Fruit fly (Drosophila melanogaster) whole organism, embryonic: ENCODE measurements around the gene e.

Experiments used
- Awh ChIP-seq: fragments of 200-800 bp; sonication (Bioruptor generic); IDR thresholded peaks from 2 replicates; pipeline ENCODE4, ENCODE4 v1.3.6; 2022; ENCODE audit warnings: missing biosample characterization, missing genetic modification characterization
- CG1602 ChIP-seq: fragments of 200-800 bp; sonication (Bioruptor generic); optimal IDR thresholded peaks from 3 replicates; lab custom pipeline; 2016; ENCODE audit warnings: missing biosample characterization, missing genetic modification characterization
- CG18476 ChIP-seq: fragments of 200-800 bp; sonication (Bioruptor generic); optimal IDR thresholded peaks from 2 replicates; lab custom pipeline; 2016; ENCODE audit warnings: missing biosample characterization, mild to moderate bottlenecking, missing genetic modification characterization
- CG31365 ChIP-seq: fragments of 200-800 bp; sonication (Bioruptor generic); optimal IDR thresholded peaks from 2 replicates; lab custom pipeline; 2018; ENCODE audit warnings: missing biosample characterization, mild to moderate bottlenecking, missing genetic modification characterization
- CG6689 ChIP-seq: fragments of 200-800 bp; sonication (Bioruptor generic); IDR thresholded peaks from 2 replicates; pipeline ENCODE4 v1.3.6; 2022; ENCODE audit warnings: missing biosample characterization, missing genetic modification characterization
- CG6791 ChIP-seq: fragments of 200-800 bp; sonication (Bioruptor generic); IDR thresholded peaks from 3 replicates; pipeline ENCODE4 v1.3.6; 2022; ENCODE audit warnings: missing biosample characterization, missing genetic modification characterization; ENCODE audit not compliant: partially characterized antibody
- CG8924 ChIP-seq: fragments of 200-800 bp; optimal IDR thresholded peaks from 3 replicates; lab custom pipeline; 2019; ENCODE audit warnings: missing biosample characterization, mild to moderate bottlenecking, missing genetic modification characterization, moderate library complexity
- Doc2 ChIP-seq: fragments of 200-800 bp; sonication (Bioruptor generic); IDR thresholded peaks from 2 replicates; pipeline ENCODE4 v1.3.6; 2022; ENCODE audit warnings: missing biosample characterization, missing genetic modification characterization
- Doc3 ChIP-seq: fragments of 200-800 bp; sonication (Bioruptor generic); IDR thresholded peaks from 3 replicates; pipeline ENCODE4 v1.3.6; 2022; ENCODE audit warnings: missing biosample characterization, missing genetic modification characterization; ENCODE audit not compliant: partially characterized antibody
- Eip74EF ChIP-seq, 2 experiments: fragments of 200-800 bp in 1 of 2; fragments of >200 bp in 1 of 2; sonication (Bioruptor generic) in 1 of 2; optimal IDR thresholded peaks; 2 replicates each; lab custom pipeline; 2017 to 2019; ENCODE audit warnings: missing biosample characterization in 2 of 2, missing genetic modification characterization in 2 of 2, mild to moderate bottlenecking in 1 of 2, moderate library complexity in 1 of 2
- H15 ChIP-seq: fragments of 200-800 bp; sonication (Bioruptor generic); IDR thresholded peaks from 3 replicates; pipeline ENCODE4 v1.3.6; 2022; ENCODE audit warnings: missing biosample characterization, missing genetic modification characterization
- Hey ChIP-seq: fragments of 200-800 bp; sonication (Bioruptor generic); optimal IDR thresholded peaks from 3 replicates; lab custom pipeline; 2018; ENCODE audit warnings: missing biosample characterization, mild to moderate bottlenecking, missing genetic modification characterization
- Hmr ChIP-seq: fragments of 200-800 bp; sonication (Bioruptor generic); optimal IDR thresholded peaks from 3 replicates; lab custom pipeline; 2017; ENCODE audit warnings: mild to moderate bottlenecking, missing biosample characterization, missing genetic modification reagents, missing genetic modification characterization
- NC2α ChIP-seq: fragments of 200-800 bp; sonication (Bioruptor generic); optimal IDR thresholded peaks from 2 replicates; lab custom pipeline; 2016; ENCODE audit warnings: missing biosample characterization, missing genetic modification characterization
- NC2β ChIP-seq: fragments of 200-800 bp; sonication (Bioruptor generic); optimal IDR thresholded peaks from 2 replicates; lab custom pipeline; 2016; ENCODE audit warnings: missing biosample characterization, missing genetic modification characterization
- Nf-YC ChIP-seq: fragments of 200-800 bp; optimal IDR thresholded peaks from 3 replicates; lab custom pipeline; 2019; ENCODE audit warnings: missing biosample characterization, mild to moderate bottlenecking, missing genetic modification characterization, moderate library complexity
- NfI ChIP-seq: fragments of 200-800 bp; sonication (Bioruptor generic); optimal IDR thresholded peaks from 3 replicates; lab custom pipeline; 2018; ENCODE audit warnings: missing biosample characterization, mild to moderate bottlenecking, missing genetic modification characterization, moderate library complexity
- Vsx1 ChIP-seq: fragments of 200-800 bp; sonication (Bioruptor generic); optimal IDR thresholded peaks from 2 replicates; lab custom pipeline; 2017; ENCODE audit warnings: missing biosample characterization, mild to moderate bottlenecking, missing genetic modification characterization, missing genetic modification reagents
- Xrp1 ChIP-seq: fragments of 200-800 bp; sonication (Bioruptor generic); IDR thresholded peaks from 2 replicates; pipeline ENCODE4 v1.3.6; 2022; ENCODE audit warnings: missing biosample characterization, missing genetic modification characterization
- aop ChIP-seq: fragments of 200-800 bp; sonication (Bioruptor generic); IDR thresholded peaks from 2 replicates; pipeline ENCODE4 v1.3.6; 2022; ENCODE audit warnings: missing biosample characterization, missing genetic modification characterization
- cato ChIP-seq: fragments of 200-800 bp; sonication (Bioruptor generic); optimal IDR thresholded peaks from 2 replicates; lab custom pipeline; 2016; ENCODE audit warnings: missing biosample characterization, missing genetic modification characterization, borderline replicate concordance
- chinmo ChIP-seq: fragments of 200-800 bp; sonication (Bioruptor generic); IDR thresholded peaks from 4 replicates; pipeline ENCODE4 v1.3.6; 2022; ENCODE audit warnings: missing biosample characterization, missing genetic modification characterization; ENCODE audit not compliant: partially characterized antibody
- chn ChIP-seq: fragments of 200-800 bp; sonication (Bioruptor generic); optimal IDR thresholded peaks from 2 replicates; lab custom pipeline; 2016; ENCODE audit warnings: missing biosample characterization, missing genetic modification characterization
- croc ChIP-seq: fragments of 200-800 bp; sonication (Bioruptor generic); conservative IDR thresholded peaks from 3 replicates; pipeline ENCODE4 v1.3.6; 2022; ENCODE audit warnings: missing biosample characterization, missing genetic modification characterization
- disco-r ChIP-seq: fragments of 200-800 bp; sonication (Bioruptor generic); optimal IDR thresholded peaks from 2 replicates; lab custom pipeline; 2016; ENCODE audit warnings: missing biosample characterization, missing genetic modification characterization
- exex ChIP-seq: fragments of 200-800 bp; sonication (Bioruptor generic); optimal IDR thresholded peaks from 4 replicates; lab custom pipeline; 2018; ENCODE audit warnings: missing biosample characterization, mild to moderate bottlenecking, missing genetic modification characterization, moderate library complexity
- grn ChIP-seq: fragments of 200-800 bp; sonication (Bioruptor generic); optimal IDR thresholded peaks from 3 replicates; lab custom pipeline; 2017; ENCODE audit warnings: missing biosample characterization, missing genetic modification characterization
- ham ChIP-seq: fragments of 200-800 bp; sonication (Bioruptor generic); IDR thresholded peaks from 2 replicates; pipeline ENCODE4 v1.3.6; 2022; ENCODE audit warnings: missing biosample characterization, missing genetic modification characterization
- hth ChIP-seq: fragments of >200 bp; optimal IDR thresholded peaks from 2 replicates; lab custom pipeline; 2017; ENCODE audit warnings: inconsistent platforms
- kay ChIP-seq: fragments of 200-800 bp; sonication (Bioruptor generic); optimal IDR thresholded peaks from 2 replicates; lab custom pipeline; 2016; ENCODE audit warnings: missing biosample characterization, missing genetic modification characterization
- lilli ChIP-seq: fragments of 200-800 bp; sonication (Bioruptor generic); optimal IDR thresholded peaks from 3 replicates; lab custom pipeline; 2016; ENCODE audit warnings: missing biosample characterization, missing genetic modification characterization
- lola ChIP-seq, 3 experiments: fragments of >200 bp in 2 of 3; fragments of 200-800 bp in 1 of 3; sonication (Bioruptor generic) in 1 of 3; optimal IDR thresholded peaks; 2 replicates each; lab custom pipeline; 2017 to 2019; ENCODE audit warnings: missing biosample characterization in 3 of 3, missing genetic modification characterization in 3 of 3, mild to moderate bottlenecking in 1 of 3, moderate library complexity in 1 of 3
- luna ChIP-seq: fragments of 200-800 bp; sonication (Bioruptor generic); optimal IDR thresholded peaks from 2 replicates; lab custom pipeline; 2016; ENCODE audit warnings: missing biosample characterization, missing genetic modification characterization
- mirr ChIP-seq: fragments of 200-800 bp; sonication (Bioruptor generic); optimal IDR thresholded peaks from 3 replicates; lab custom pipeline; 2018; ENCODE audit warnings: missing biosample characterization, mild to moderate bottlenecking, missing genetic modification characterization
- sd ChIP-seq: fragments of 200-800 bp; sonication (Bioruptor generic); optimal IDR thresholded peaks from 3 replicates; lab custom pipeline; 2018; ENCODE audit warnings: missing biosample characterization, mild to moderate bottlenecking, missing genetic modification characterization, moderate library complexity
- sug ChIP-seq: fragments of 200-800 bp; optimal IDR thresholded peaks from 2 replicates; lab custom pipeline; 2019; ENCODE audit warnings: missing biosample characterization, mild to moderate bottlenecking, missing genetic modification characterization, moderate library complexity
- tgo ChIP-seq: fragments of 200-800 bp; sonication (Bioruptor generic); IDR thresholded peaks from 3 replicates; pipeline ENCODE4 v1.3.6; 2022; ENCODE audit warnings: missing biosample characterization, missing genetic modification characterization
- unc-4 ChIP-seq: fragments of 200-800 bp; sonication (Bioruptor generic); IDR thresholded peaks from 2 replicates; pipeline ENCODE4 v1.3.6; 2022; ENCODE audit warnings: missing biosample characterization, missing genetic modification characterization; ENCODE audit not compliant: partially characterized antibody
- unpg ChIP-seq: fragments of 200-800 bp; sonication (Bioruptor generic); optimal IDR thresholded peaks from 3 replicates; lab custom pipeline; 2018; ENCODE audit warnings: missing biosample characterization, mild to moderate bottlenecking, missing genetic modification characterization, moderate library complexity
- vnd ChIP-seq: fragments of 200-800 bp; sonication (Bioruptor generic); IDR thresholded peaks from 3 replicates; pipeline ENCODE4 v1.3.6; 2022; ENCODE audit warnings: missing biosample characterization, missing genetic modification characterization; ENCODE audit not compliant: partially characterized antibody
- zen2 ChIP-seq: fragments of 200-800 bp; sonication (Bioruptor generic); IDR thresholded peaks from 3 replicates; pipeline ENCODE4 v1.3.6; 2022; ENCODE audit warnings: missing biosample characterization, missing genetic modification characterization; ENCODE audit not compliant: partially characterized antibody
- zfh2 ChIP-seq: fragments of 200-800 bp; sonication (Bioruptor generic); optimal IDR thresholded peaks from 2 replicates; lab custom pipeline; 2016; ENCODE audit warnings: missing biosample characterization, missing genetic modification characterization

The e gene

DNA sequence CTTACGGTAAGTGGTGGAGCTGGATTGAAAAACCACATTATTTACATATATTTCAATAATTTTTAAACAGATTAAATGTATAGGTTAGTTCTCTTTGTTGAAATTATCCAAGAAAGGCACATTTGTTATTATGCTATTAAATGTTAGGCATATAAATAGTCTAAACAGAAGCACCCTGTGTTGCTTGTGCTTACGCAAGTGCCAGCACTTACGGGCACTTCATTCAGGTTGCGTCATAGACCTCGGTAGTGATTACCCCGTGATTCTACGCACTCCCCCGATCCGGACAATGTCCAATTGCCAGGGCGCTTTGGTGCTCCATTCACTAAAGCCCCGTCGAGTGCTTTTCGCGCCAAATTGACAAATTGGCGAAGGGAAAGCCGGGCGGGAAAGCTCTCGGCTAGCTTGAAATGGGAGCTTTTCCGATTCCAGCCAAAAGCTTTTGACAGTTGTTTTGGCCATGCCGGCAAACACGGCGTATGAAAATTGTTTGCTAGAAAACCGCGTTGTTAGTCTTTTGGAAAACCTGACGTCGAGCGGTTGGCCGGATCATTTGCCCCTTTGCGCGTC is 9.6 kb upstream of the e start, which contains the start of gene ETHR (continued):
- TF ChIP-seq zen2 (GFP tag; lab: Robert Waterston, UW) (no peak), NfI (GFP tag; lab: Kevin White, UChicago) (peak; percentile 30), lilli (peak; percentile 34)

DNA sequence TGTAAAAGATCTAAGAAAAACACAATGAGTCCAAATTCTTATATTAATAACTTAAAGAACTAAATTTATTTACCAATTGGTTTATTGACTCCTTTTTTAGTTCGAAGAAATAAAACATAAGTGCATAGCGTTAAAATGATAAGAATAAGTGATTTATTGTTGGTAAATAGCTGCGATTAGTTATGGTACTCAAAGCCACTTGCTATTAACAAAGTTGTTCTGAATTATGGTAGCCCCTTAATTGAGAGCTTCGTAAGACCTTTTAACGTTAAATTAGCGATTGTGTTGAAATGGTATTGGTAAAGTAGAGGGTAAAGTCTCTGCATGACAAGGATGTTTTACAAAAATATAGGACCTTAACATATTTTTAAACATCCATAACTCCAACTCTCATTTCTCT is 8.9 kb upstream of the e start:
- peak; percentile 96 for TF ChIP-seq exex (tag; lab: Kevin White, UChicago)
- peak; percentile 22 for TF ChIP-seq Vsx1 (GFP tag; lab: Kevin White, UChicago)
- no peak for TF ChIP-seq Xrp1
- TF ChIP-seq luna: no peak
- 0 out of 3 replicates have a peak, but pooled peaks have one; percentile 17 for TF ChIP-seq vnd (GFP tag; lab: Robert Waterston, UW)
- TF ChIP-seq Hey: peak; percentile 48

DNA sequence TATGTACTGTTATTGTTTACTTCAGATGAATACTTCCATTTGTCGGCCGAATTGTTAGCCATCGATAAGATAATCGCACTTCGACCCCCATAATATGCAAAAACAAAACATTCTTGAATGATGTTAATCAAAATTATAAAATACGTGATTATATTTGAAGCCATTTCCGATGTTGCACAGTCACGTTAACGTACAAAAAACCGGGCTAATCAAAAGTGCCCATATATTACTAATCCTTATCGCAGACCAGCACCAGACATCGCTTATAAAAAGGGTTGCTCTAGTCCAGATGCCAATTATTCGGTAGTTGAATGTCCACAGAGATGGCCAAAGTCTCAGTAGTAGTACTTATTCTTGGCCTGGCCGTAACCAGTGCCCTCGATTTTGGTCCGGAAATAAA is 5.3 kb upstream of the e start, which contains the start of gene CG5892:
CG5892 (plus strand) TSS at position 301 of the 400 bp plus-strand sequence.
- TF ChIP-seq sug: peak; percentile 1
- TF ChIP-seq sd (tag; lab: Kevin White, UChicago): peak; percentile 20
- TF ChIP-seq Xrp1: no peak
- TF ChIP-seq exex (tag; lab: Kevin White, UChicago): peak; percentile 87

DNA sequence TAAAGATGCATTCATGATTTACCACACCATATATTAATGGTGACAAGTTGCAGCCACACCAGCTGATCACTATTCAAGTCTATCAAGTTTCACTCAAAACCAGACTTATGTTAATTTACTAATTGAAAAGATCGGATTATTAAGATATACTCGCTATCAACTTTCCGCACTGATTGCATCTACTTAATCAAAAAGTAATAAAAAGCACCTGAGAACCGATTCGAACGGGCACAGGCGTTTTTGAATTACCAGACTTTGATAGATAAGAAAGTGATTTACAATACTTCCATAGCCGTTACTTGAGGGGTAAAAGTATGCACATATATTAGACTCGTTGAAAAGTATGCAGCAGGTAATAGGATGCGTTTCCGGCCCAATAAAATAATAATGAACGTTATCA is 4.4 kb upstream of the e start:
- TF ChIP-seq exex (tag; lab: Kevin White, UChicago) (peak; percentile 61), chinmo (GFP tag; lab: Robert Waterston, UW) (0 out of 4 replicates have a peak, but pooled peaks have one; percentile 30), CG8924 (tag; lab: Kevin White, UChicago) (no peak), cato (GFP tag; lab: Kevin White, UChicago) (no peak), Awh (peak; percentile 50; the same call in 1 of the 2 replicates), grn (peak; percentile 73)

DNA sequence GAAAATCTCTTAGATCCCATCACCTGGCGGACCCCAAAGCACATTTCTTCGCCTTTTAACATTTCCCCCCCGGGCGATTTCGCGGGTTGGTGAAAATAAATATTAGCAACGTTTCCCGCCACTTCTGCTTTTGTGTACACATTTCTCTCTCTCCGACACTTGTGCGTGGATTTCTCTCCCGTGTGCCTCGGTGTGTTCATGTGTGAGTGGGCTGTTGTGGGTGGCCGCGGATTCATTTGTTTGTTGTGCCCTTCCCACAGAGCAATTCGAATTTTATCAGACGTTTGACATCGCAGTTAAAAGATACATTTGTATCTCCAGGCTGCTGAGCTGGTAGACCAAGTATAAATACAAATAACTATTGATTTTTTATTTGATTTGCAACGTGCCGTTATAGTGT is 12.7 kb downstream of the e start:
- TF ChIP-seq mirr (no peak), CG8924 (tag; lab: Kevin White, UChicago) (no peak), hth (lab: Kevin White, UChicago) (no peak), Doc2 (no peak), ham (GFP tag; lab: Robert Waterston, UW) (no peak), aop (GFP tag; lab: Robert Waterston, UW) (no peak), CG6791 (GFP tag; lab: Robert Waterston, UW) (no peak), H15 (no peak), chn (GFP tag; lab: Kevin White, UChicago) (peak; percentile 8), NC2α (GFP tag; lab: Kevin White, UChicago) (no peak), croc (GFP tag; lab: Robert Waterston, UW) (no peak), Hmr (GFP tag; lab: Kevin White, UChicago) (peak; percentile 27), Nf-YC (tag; lab: Kevin White, UChicago) (no peak), disco-r (GFP tag; lab: Kevin White, UChicago) (no peak), lola (GFP tag; optimal IDR thresholded peaks at IDR 0.05; lab: Kevin White, UChicago) (no peak), NC2β (GFP tag; lab: Kevin White, UChicago) (no peak), CG18476 (GFP tag; lab: Kevin White, UChicago) (no peak), Eip74EF (GFP tag; optimal IDR thresholded peaks at IDR 0.05; lab: Kevin White, UChicago) (no peak), kay (GFP tag; lab: Kevin White, UChicago) (no peak), unc-4 (GFP tag; lab: Robert Waterston, UW) (no peak), tgo (peak; percentile 24; the same call in 1 of the 3 replicates), CG6689 (GFP tag; lab: Robert Waterston, UW) (0 out of 2 replicates have a peak, but pooled peaks have one; percentile 6), unpg (GFP tag; lab: Kevin White, UChicago) (no peak), zfh2 (GFP tag; lab: Kevin White, UChicago) (no peak), CG31365 (tag; lab: Kevin White, UChicago) (no peak), Doc3 (GFP tag; lab: Robert Waterston, UW) (no peak), CG1602 (GFP tag; lab: Kevin White, UChicago) (no peak)
